Fruit fly (Drosophila melanogaster) whole organism, wandering third instar larva: Measurements from ENCODE around the gene Or65a.

Experiments
- CG32264 ChIP-seq: fragments of 200-800 bp; sonication (Bioruptor generic); optimal IDR thresholded peaks from 2 replicates; lab custom pipeline; 2016; ENCODE audit warnings: missing biosample characterization, missing genetic modification characterization
- CG9705 ChIP-seq: fragments of 200-800 bp; sonication (Bioruptor generic); optimal IDR thresholded peaks from 2 replicates; lab custom pipeline; 2018; ENCODE audit warnings: missing biosample characterization, mild to moderate bottlenecking, missing genetic modification characterization
- CrebA ChIP-seq: fragments of 200-800 bp; sonication (Bioruptor generic); optimal IDR thresholded peaks from 2 replicates; lab custom pipeline; 2016; ENCODE audit warnings: missing biosample characterization, mild to moderate bottlenecking, missing genetic modification characterization, borderline replicate concordance
- Dfd ChIP-seq: fragments of >200 bp; optimal IDR thresholded peaks from 2 replicates; lab custom pipeline; 2017; ENCODE audit warnings: missing biosample characterization, missing genetic modification characterization
- GATAd ChIP-seq: sonication (Bioruptor generic); optimal IDR thresholded peaks from 2 replicates; lab custom pipeline; 2016; ENCODE audit warnings: missing biosample characterization, missing genetic modification characterization
- HLH106 ChIP-seq: fragments of 200-800 bp; optimal IDR thresholded peaks from 3 replicates; lab custom pipeline; 2019; ENCODE audit warnings: missing biosample characterization, mild to moderate bottlenecking, missing genetic modification characterization, moderate library complexity
- Hnf4 ChIP-seq: fragments of 200-800 bp; sonication (Bioruptor generic); optimal IDR thresholded peaks from 2 replicates; lab custom pipeline; 2016; ENCODE audit warnings: missing biosample characterization, mild to moderate bottlenecking, missing genetic modification characterization
- Hr78 ChIP-seq: fragments of >200 bp; optimal IDR thresholded peaks from 2 replicates; lab custom pipeline; 2017; ENCODE audit warnings: missing biosample characterization, missing genetic modification characterization
- Hr83 ChIP-seq: fragments of 200-300 bp; sonication (Bioruptor generic); optimal IDR thresholded peaks from 2 replicates; lab custom pipeline; 2016; ENCODE audit warnings: missing biosample characterization, mild to moderate bottlenecking, missing genetic modification characterization, moderate library complexity; ENCODE audit not compliant: poor library complexity, severe bottlenecking
- Jra ChIP-seq: sonication (Bioruptor generic); optimal IDR thresholded peaks from 2 replicates; lab custom pipeline; 2016; ENCODE audit warnings: missing biosample characterization, missing genetic modification characterization
- Mio ChIP-seq: sonication (Bioruptor generic); optimal IDR thresholded peaks from 2 replicates; lab custom pipeline; 2016; ENCODE audit warnings: missing biosample characterization, missing genetic modification characterization
- Myc ChIP-seq: fragments of >200 bp; optimal IDR thresholded peaks from 2 replicates; lab custom pipeline; 2017
- Rel ChIP-seq, 2 experiments: fragments of 200-800 bp; sonication (Bioruptor generic) in 1 of 2; optimal IDR thresholded peaks; 2 replicates in 1 of 2; 3 replicates in 1 of 2; lab custom pipeline; 2016 to 2019; ENCODE audit warnings: mild to moderate bottlenecking in 2 of 2, missing biosample characterization in 2 of 2, missing genetic modification characterization in 2 of 2, moderate library complexity in 1 of 2
- Sp1 ChIP-seq: fragments of 200-800 bp; sonication (Bioruptor generic); optimal IDR thresholded peaks from 3 replicates; lab custom pipeline; 2019; ENCODE audit warnings: missing biosample characterization, mild to moderate bottlenecking, missing genetic modification characterization, moderate library complexity
- Vsx2 ChIP-seq: fragments of 200-300, 225-300 bp; sonication (Bioruptor generic); optimal IDR thresholded peaks from 2 replicates; lab custom pipeline; 2018; ENCODE audit warnings: missing biosample characterization, missing genetic modification characterization; ENCODE audit not compliant: partially characterized antibody
- br ChIP-seq: fragments of 200-800 bp; sonication (Bioruptor generic); optimal IDR thresholded peaks from 2 replicates; lab custom pipeline; 2016; ENCODE audit warnings: missing biosample characterization, missing genetic modification characterization
- brk ChIP-seq: fragments of 200-800 bp; sonication (Bioruptor generic); optimal IDR thresholded peaks from 2 replicates; lab custom pipeline; 2016; ENCODE audit warnings: missing biosample characterization, mild to moderate bottlenecking, missing genetic modification characterization
- dl ChIP-seq, 2 experiments: fragments of 175-275, 200-275 bp in 1 of 2; fragments of 200-275 bp in 1 of 2; sonication (Bioruptor generic); optimal IDR thresholded peaks; lab custom pipeline; 2018; ENCODE audit warnings: mild to moderate bottlenecking in 2 of 2, missing biosample characterization in 2 of 2, missing genetic modification characterization in 2 of 2, moderate library complexity in 2 of 2; ENCODE audit not compliant: partially characterized antibody in 2 of 2, insufficient read depth in 1 of 2
- dmrt93B ChIP-seq: fragments of 200-800 bp; sonication (Bioruptor generic); optimal IDR thresholded peaks from 2 replicates; lab custom pipeline; 2018; ENCODE audit warnings: missing biosample characterization, mild to moderate bottlenecking, missing genetic modification characterization
- dsf ChIP-seq: sonication (Bioruptor generic); optimal IDR thresholded peaks from 2 replicates; lab custom pipeline; 2016; ENCODE audit warnings: missing biosample characterization, missing genetic modification characterization, borderline replicate concordance
- ey ChIP-seq: fragments of 200-800 bp; sonication (Bioruptor generic); optimal IDR thresholded peaks from 2 replicates; lab custom pipeline; 2016; ENCODE audit warnings: missing biosample characterization, missing genetic modification characterization
- foxo ChIP-seq, 2 experiments: fragments of 200-800 bp; sonication (Bioruptor generic); optimal IDR thresholded peaks; 2 replicates in 1 of 2; 3 replicates in 1 of 2; lab custom pipeline; 2016 to 2017; ENCODE audit warnings: missing biosample characterization in 2 of 2, missing genetic modification characterization in 2 of 2
- fru ChIP-seq: fragments of 200-800 bp; sonication (Bioruptor generic); optimal IDR thresholded peaks from 3 replicates; lab custom pipeline; 2016; ENCODE audit warnings: missing biosample characterization, mild to moderate bottlenecking, missing genetic modification characterization
- h ChIP-seq: fragments of 200-800 bp; sonication (Bioruptor generic); optimal IDR thresholded peaks from 3 replicates; lab custom pipeline; 2016; ENCODE audit warnings: missing biosample characterization, mild to moderate bottlenecking, missing genetic modification characterization
- jim ChIP-seq: fragments of 175-275, 200-325 bp; sonication (Bioruptor generic); optimal IDR thresholded peaks from 2 replicates; lab custom pipeline; 2016; ENCODE audit warnings: missing biosample characterization, mild to moderate bottlenecking, missing genetic modification characterization
- psq ChIP-seq: fragments of 200-800 bp; sonication (Bioruptor generic); optimal IDR thresholded peaks from 3 replicates; lab custom pipeline; 2017; ENCODE audit warnings: missing biosample characterization, mild to moderate bottlenecking, missing genetic modification characterization, moderate library complexity
- rgr ChIP-seq: fragments of 200-800 bp; sonication (Bioruptor generic); optimal IDR thresholded peaks from 3 replicates; lab custom pipeline; 2016; ENCODE audit warnings: missing biosample characterization, mild to moderate bottlenecking, missing genetic modification characterization
- sage ChIP-seq: fragments of 200-800 bp; sonication (Bioruptor generic); optimal IDR thresholded peaks from 2 replicates; lab custom pipeline; 2016; ENCODE audit warnings: missing biosample characterization, mild to moderate bottlenecking, missing genetic modification characterization
- sv ChIP-seq: fragments of 200-800 bp; sonication (Bioruptor generic); optimal IDR thresholded peaks from 3 replicates; lab custom pipeline; 2016; ENCODE audit warnings: missing biosample characterization, missing genetic modification characterization
- tai ChIP-seq: sonication (Bioruptor generic); optimal IDR thresholded peaks from 2 replicates; lab custom pipeline; 2016; ENCODE audit warnings: missing biosample characterization, missing genetic modification characterization

Or65a gene

dm6 chr3L:6327308-6327707, 6.9 kb downstream of the Or65a start, which contains the start of gene Or65c:
TSS of gene Or65c (plus strand) at chr3L:6327608.
- TF ChIP-seq Hnf4 (GFP tag; lab: Kevin White, UChicago) (no peak), CrebA (GFP tag; lab: Kevin White, UChicago) (no peak), Vsx2 (GFP tag; lab: Kevin White, UChicago) (no peak), dl (GFP tag; optimal IDR thresholded peaks at IDR 0.05; lab: Kevin White, UChicago; ENCODE audit: insufficient read depth in 1 of 2, partially characterized antibody in 2 of 2) (no peak), Myc (lab: Kevin White, UChicago) (no peak), CG9705 (no peak), Dfd (GFP tag; lab: Kevin White, UChicago) (no peak), Hr83 (GFP tag; lab: Kevin White, UChicago) (no peak), ey (GFP tag; lab: Kevin White, UChicago) (no peak), CG32264 (GFP tag; lab: Kevin White, UChicago) (no peak)

dm6 chr3L:6331399-6332111, 11.1 kb downstream of the Or65a start:
- TF ChIP-seq rgr (GFP tag; lab: Kevin White, UChicago) (no peak), Dfd (GFP tag; lab: Kevin White, UChicago) (no peak), CrebA (GFP tag; lab: Kevin White, UChicago) (no peak), ey (GFP tag; lab: Kevin White, UChicago) (no peak), Myc (lab: Kevin White, UChicago) (no peak), Hnf4 (GFP tag; lab: Kevin White, UChicago) (no peak), br (GFP tag; lab: Kevin White, UChicago) (no peak), dl (GFP tag; optimal IDR thresholded peaks at IDR 0.05; lab: Kevin White, UChicago; ENCODE audit: insufficient read depth in 1 of 2, partially characterized antibody in 2 of 2) (no peak)

dm6 chr3L:6336248-6336858, 15.9 kb downstream of the Or65a start:
- no peak for TF ChIP-seq Rel (GFP tag; optimal IDR thresholded peaks at IDR 0.05; lab: Kevin White, UChicago)
- no peak for TF ChIP-seq Rel (tag; optimal IDR thresholded peaks at IDR 0.05; lab: Kevin White, UChicago)
- TF ChIP-seq dsf (GFP tag; lab: Kevin White, UChicago), result no peak
- TF ChIP-seq h (GFP tag; lab: Kevin White, UChicago), result no peak
- TF ChIP-seq tai (GFP tag; lab: Kevin White, UChicago), result no peak
- no peak for TF ChIP-seq HLH106 (tag; lab: Kevin White, UChicago)
- no peak for TF ChIP-seq Jra (GFP tag; lab: Kevin White, UChicago)
- no peak for TF ChIP-seq rgr (GFP tag; lab: Kevin White, UChicago)
- no peak for TF ChIP-seq Sp1 (GFP tag; lab: Kevin White, UChicago)
- TF ChIP-seq CG32264 (GFP tag; lab: Kevin White, UChicago), result no peak
- no peak for TF ChIP-seq CrebA (GFP tag; lab: Kevin White, UChicago)
- no peak for TF ChIP-seq foxo (GFP tag; optimal IDR thresholded peaks at IDR 0.05; lab: Kevin White, UChicago)
- TF ChIP-seq sage (GFP tag; lab: Kevin White, UChicago), result no peak
- no peak for TF ChIP-seq Hr83 (GFP tag; lab: Kevin White, UChicago)
- no peak for TF ChIP-seq sv
- TF ChIP-seq brk, result no peak
- no peak for TF ChIP-seq Hnf4 (GFP tag; lab: Kevin White, UChicago)
- TF ChIP-seq jim (GFP tag; lab: Kevin White, UChicago), result no peak
- no peak for TF ChIP-seq Hr78 (GFP tag; lab: Kevin White, UChicago)
- no peak for TF ChIP-seq CG9705

DNA sequence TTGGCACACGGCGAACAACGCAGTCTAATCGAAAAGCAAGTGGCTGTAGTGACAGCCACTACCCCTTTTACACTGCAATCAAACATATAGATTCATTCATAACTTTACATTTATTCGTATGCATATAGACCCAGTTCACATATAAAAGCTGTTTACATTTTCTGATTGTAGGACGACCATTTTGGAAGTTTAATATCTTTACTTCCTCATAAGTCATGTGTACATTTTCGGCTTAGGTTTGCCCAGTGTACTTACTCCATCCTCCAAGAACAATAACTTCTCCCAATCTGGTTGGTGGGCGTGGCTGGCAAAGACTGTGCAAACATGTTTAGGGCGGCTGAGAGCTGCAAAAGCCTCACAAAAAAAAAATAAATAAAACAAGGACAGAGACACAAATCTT, 17.9 kb downstream of the Or65a start:
- TF ChIP-seq ey (GFP tag; lab: Kevin White, UChicago) (peak; percentile 9), Mio (GFP tag; lab: Kevin White, UChicago) (no peak), dl (GFP tag; optimal IDR thresholded peaks at IDR 0.05; lab: Kevin White, UChicago; ENCODE audit: insufficient read depth in 1 of 2, partially characterized antibody in 2 of 2) (no peak), fru (no peak), dmrt93B (GFP tag; lab: Kevin White, UChicago) (no peak), Hr78 (GFP tag; lab: Kevin White, UChicago) (no peak), h (GFP tag; lab: Kevin White, UChicago) (peak; percentile 5), psq (GFP tag; lab: Kevin White, UChicago) (peak; percentile 19), sv (no peak), dsf (GFP tag; lab: Kevin White, UChicago) (no peak), Rel (GFP tag; optimal IDR thresholded peaks at IDR 0.05; lab: Kevin White, UChicago) (no peak), Rel (tag; optimal IDR thresholded peaks at IDR 0.05; lab: Kevin White, UChicago) (no peak), Jra (GFP tag; lab: Kevin White, UChicago) (no peak), jim (GFP tag; lab: Kevin White, UChicago) (no peak), Myc (lab: Kevin White, UChicago) (no peak), br (GFP tag; lab: Kevin White, UChicago) (no peak), HLH106 (tag; lab: Kevin White, UChicago) (no peak), tai (GFP tag; lab: Kevin White, UChicago) (no peak), brk (no peak), GATAd (GFP tag; lab: Kevin White, UChicago) (no peak), Hr83 (GFP tag; lab: Kevin White, UChicago) (no peak), Sp1 (GFP tag; lab: Kevin White, UChicago) (no peak), sage (GFP tag; lab: Kevin White, UChicago) (no peak), CG32264 (GFP tag; lab: Kevin White, UChicago) (no peak)
